Worm (Caenorhabditis elegans): Measurements from ENCODE around the gene srd-1.

DNA sequence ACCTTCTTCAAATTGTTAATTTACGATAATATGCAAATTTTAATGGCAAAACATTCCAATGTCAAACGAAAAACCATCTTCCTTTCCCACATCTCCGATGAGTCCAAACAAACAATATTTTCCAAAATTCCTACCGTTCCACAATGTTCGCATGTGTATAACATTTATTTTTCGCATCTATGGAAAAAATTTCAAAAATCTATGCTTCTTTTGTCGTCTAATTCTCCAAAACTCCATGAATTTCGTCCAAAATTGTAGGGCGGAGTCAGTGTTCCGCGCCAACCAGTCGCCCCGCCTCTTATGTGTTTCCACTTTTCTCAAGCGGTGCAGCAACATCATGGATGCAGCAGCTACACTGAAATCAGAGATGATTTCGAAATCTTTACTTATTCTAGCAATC lies 48.4 kb upstream of the srd-1 start, which contains the start of gene T01E8.8:
- TF ChIP-seq athp-1 (tag; optimal IDR thresholded peaks at IDR 0.05): no peak
- no peak for TF ChIP-seq pha-4 (tag; optimal IDR thresholded peaks at IDR 0.05)
- no peak for TF ChIP-seq F39B2.1 (GFP tag; IDR thresholded peaks at IDR 0.05)
- TF ChIP-seq dpl-1 (GFP tag; optimal IDR thresholded peaks at IDR 0.05): no peak
- TF ChIP-seq ekl-4 (GFP tag; IDR thresholded peaks at IDR 0.05): no peak
- TF ChIP-seq efl-1 (GFP tag; optimal IDR thresholded peaks at IDR 0.05): no peak
- TF ChIP-seq F37B4.10 (GFP tag; IDR thresholded peaks at IDR 0.05): no peak
- TF ChIP-seq snpc-4 (GFP tag; optimal IDR thresholded peaks at IDR 0.05): no peak
- TF ChIP-seq snpc-4 (tag; optimal IDR thresholded peaks at IDR 0.05): no peak
- no peak for TF ChIP-seq ZK185.1 (tag; optimal IDR thresholded peaks at IDR 0.05; ENCODE audit: poor library complexity, severe bottlenecking)
- no peak for TF ChIP-seq K11D2.4 (GFP tag; IDR thresholded peaks at IDR 0.05)
- no peak for TF ChIP-seq mxl-1 (tag; optimal IDR thresholded peaks at IDR 0.05)

Measured in whole organism, young adult.